Fruit fly (Drosophila melanogaster) S2 (cell line): ENCODE data around the gene InR.

Experiments
- CG8478 ChIP-seq: fragments of >200 bp; optimal IDR thresholded peaks from 2 replicates; lab custom pipeline; 2018
- CTCF ChIP-seq, 2 experiments: fragments of >200 bp; optimal IDR thresholded peaks; 2 replicates each; lab custom pipeline; 2018

- TF ChIP-seq CG8478 (lab: Kevin White, UChicago): no peak
- TF ChIP-seq CTCF (optimal IDR thresholded peaks at IDR 0.05; lab: Kevin White, UChicago): no peak
These were observed 5.8 kb downstream of the InR start for dm6 chr3R:21613322-21613807.
